Fruit fly (Drosophila melanogaster): ENCODE data around the gene inaF-A.

Gene inaF-A

DNA sequence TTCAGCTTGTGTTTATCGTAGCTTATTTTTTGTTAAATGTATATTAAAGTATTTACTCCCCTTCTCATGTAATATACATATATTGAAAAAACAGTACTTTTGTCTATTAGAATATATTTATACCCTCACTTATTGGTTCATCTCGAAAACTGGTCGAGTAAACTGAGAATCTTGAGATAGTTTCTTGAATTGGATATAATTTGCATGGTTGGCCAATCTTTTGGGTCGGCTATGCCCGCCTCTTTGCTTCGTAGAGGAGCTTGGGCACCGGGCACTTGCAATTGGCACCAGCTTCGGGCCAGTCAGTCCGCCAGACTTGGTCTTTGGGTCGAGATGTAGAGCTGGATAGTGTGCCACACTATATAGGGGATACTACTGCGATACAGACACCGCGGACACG, 53.3 kb downstream of the inaF-A start:
- TF ChIP-seq CG10274 (GFP tag; optimal IDR thresholded peaks at IDR 0.05) (peak; percentile 76), insv (GFP tag; optimal IDR thresholded peaks at IDR 0.05) (no peak), Usf (GFP tag; optimal IDR thresholded peaks at IDR 0.05) (no peak), CG4820 (GFP tag; optimal IDR thresholded peaks at IDR 0.05) (no peak), ac (GFP tag; optimal IDR thresholded peaks at IDR 0.05) (no peak), Fer1 (GFP tag; optimal IDR thresholded peaks at IDR 0.05) (no peak), Dbx (GFP tag; IDR thresholded peaks at IDR 0.05) (no peak), row (GFP tag; IDR thresholded peaks at IDR 0.05) (0 out of 3 replicates have a peak, but pooled peaks have one; percentile 10), sob (GFP tag; IDR thresholded peaks at IDR 0.05) (no peak), grn (GFP tag; optimal IDR thresholded peaks at IDR 0.05) (no peak), CG12219 (GFP tag; optimal IDR thresholded peaks at IDR 0.05) (no peak), D19A (tag; optimal IDR thresholded peaks at IDR 0.05) (peak; percentile 35), CG30020 (tag; optimal IDR thresholded peaks at IDR 0.05) (no peak), lola (GFP tag; optimal IDR thresholded peaks at IDR 0.05) (no peak), fru (optimal IDR thresholded peaks at IDR 0.05) (no peak), CG31388 (GFP tag; optimal IDR thresholded peaks at IDR 0.05) (no peak), CG11504 (tag; optimal IDR thresholded peaks at IDR 0.05) (no peak), Ravus (GFP tag; IDR thresholded peaks at IDR 0.05) (no peak), prd (optimal IDR thresholded peaks at IDR 0.05) (no peak), prd (GFP tag; IDR thresholded peaks at IDR 0.05) (no peak), br (optimal IDR thresholded peaks at IDR 0.05) (no peak), Tbp (GFP tag; optimal IDR thresholded peaks at IDR 0.05) (no peak)

DNA sequence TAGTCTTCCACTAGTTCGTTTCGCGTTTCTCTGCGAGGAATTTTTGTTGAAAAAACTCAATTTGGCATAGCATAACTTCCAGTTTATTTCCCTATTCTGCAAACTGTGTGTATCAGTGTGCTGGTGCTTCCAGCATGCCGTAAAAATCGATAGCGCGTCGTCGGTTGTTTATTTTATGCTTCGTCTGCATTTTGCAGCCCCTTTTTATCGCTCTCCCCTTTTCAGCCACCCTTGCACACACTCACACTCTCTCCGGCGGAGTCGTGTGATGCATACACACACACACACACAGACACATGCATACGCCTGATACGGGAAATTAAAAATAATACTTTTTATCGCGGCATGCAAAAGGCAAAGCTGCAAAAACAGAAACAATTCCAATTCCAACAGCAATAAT, 54.2 kb downstream of the inaF-A start:
- TF ChIP-seq zfh2 (GFP tag; optimal IDR thresholded peaks at IDR 0.05) = no peak
- TF ChIP-seq ssp (GFP tag; IDR thresholded peaks at IDR 0.05) = no peak
- peak; percentile 0 for TF ChIP-seq pros (GFP tag; optimal IDR thresholded peaks at IDR 0.05)
- TF ChIP-seq nom (GFP tag; optimal IDR thresholded peaks at IDR 0.05) = peak; percentile 25
- 0 out of 2 replicates have a peak, but pooled peaks have one; percentile 22 for TF ChIP-seq Dref (GFP tag; IDR thresholded peaks at IDR 0.05)
- no peak for TF ChIP-seq CoRest (tag; optimal IDR thresholded peaks at IDR 0.05)
- TF ChIP-seq CG30403 (GFP tag; optimal IDR thresholded peaks at IDR 0.05) = no peak
- TF ChIP-seq onecut (GFP tag; IDR thresholded peaks at IDR 0.05) = peak; percentile 98
- TF ChIP-seq z (GFP tag; IDR thresholded peaks at IDR 0.05) = no peak
- TF ChIP-seq Trl (optimal IDR thresholded peaks at IDR 0.05) = peak in 1 of 2 experiments; percentile 13
- TF ChIP-seq Trl (GFP tag; optimal IDR thresholded peaks at IDR 0.05) = no peak
- TF ChIP-seq CG8924 (tag; optimal IDR thresholded peaks at IDR 0.05) = peak; percentile 21
- TF ChIP-seq Hr51 (GFP tag; optimal IDR thresholded peaks at IDR 0.05) = no peak
- TF ChIP-seq Deaf1 (tag; optimal IDR thresholded peaks at IDR 0.05) = peak; percentile 67
- TF ChIP-seq ci (GFP tag; IDR thresholded peaks at IDR 0.05) = peak; percentile 7; the same call in 1 of the 3 replicates
- TF ChIP-seq so (GFP tag; IDR thresholded peaks at IDR 0.05) = no peak
- TF ChIP-seq Med (GFP tag) = peak; percentile 44
- TF ChIP-seq bbx (GFP tag; IDR thresholded peaks at IDR 0.05; ENCODE audit: partially characterized antibody) = 0 out of 2 replicates have a peak, but pooled peaks have one; percentile 16
- peak; percentile 83 for TF ChIP-seq cg (GFP tag; optimal IDR thresholded peaks at IDR 0.05)
- peak; percentile 8; the same call in 1 of the 2 replicates for TF ChIP-seq vvl (GFP tag; IDR thresholded peaks at IDR 0.05)
- TF ChIP-seq MBD-R2 (GFP tag; IDR thresholded peaks at IDR 0.05) = peak; percentile 26; the same call in 1 of the 2 replicates
- no peak for TF ChIP-seq ap (GFP tag; IDR thresholded peaks at IDR 0.05)

Data from whole organism, embryonic.